Worm (Caenorhabditis elegans): ENCODE data around the gene psd-1.

DNA sequence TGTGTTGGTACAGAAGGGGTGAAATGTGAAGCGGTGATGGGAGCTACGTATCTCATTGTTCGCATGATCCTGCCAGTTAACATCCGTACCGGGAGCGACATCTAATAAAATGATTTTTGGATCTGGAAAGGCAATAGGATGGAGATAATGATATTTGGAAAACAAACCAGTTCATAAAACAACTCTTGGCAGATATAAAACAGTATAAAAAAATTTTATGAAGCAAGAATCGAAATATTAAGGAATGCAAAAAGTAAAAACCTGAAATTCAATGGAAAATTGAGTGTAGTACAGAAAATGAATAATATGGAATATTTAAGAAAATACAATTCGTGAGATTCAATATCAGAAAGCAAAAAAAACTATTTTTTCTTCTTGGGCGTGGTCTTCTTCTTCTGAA, 48.6 kb downstream of the psd-1 start, which contains the start of gene hsp-75:
- no peak for TF ChIP-seq med-1 (GFP tag; optimal IDR thresholded peaks at IDR 0.05; ENCODE audit: insufficient read depth)
- TF ChIP-seq klf-2 (GFP tag; conservative IDR thresholded peaks at IDR 0.05): no peak
- TF ChIP-seq flt-1 (GFP tag; IDR thresholded peaks at IDR 0.05): no peak
- TF ChIP-seq ztf-29 (GFP tag; IDR thresholded peaks at IDR 0.05): no peak
- TF ChIP-seq cog-1 (tag; optimal IDR thresholded peaks at IDR 0.05): no peak
